Worm (Caenorhabditis elegans) whole organism, young adult: ENCODE measurements around the gene Y105C5A.1269.
A peak's percentile ranks its signal among the peaks of the same experiment; 100 is the strongest.

Experiments used
- K12H6.12 ChIP-seq: fragments of 200-800 bp; sonication (Bioruptor generic); optimal IDR thresholded peaks from 2 replicates; lab custom pipeline; 2018; ENCODE audit warnings: mild to moderate bottlenecking, missing genetic modification characterization, missing compliant biosample characterization
- Y53F4B.3 ChIP-seq: fragments of 200-800 bp; sonication (Bioruptor generic); IDR thresholded peaks from 2 replicates; pipeline ENCODE4 v1.3.6; 2022; ENCODE audit warnings: missing genetic modification reagents, missing genetic modification characterization, missing compliant biosample characterization
- Y56A3A.18 ChIP-seq: fragments of 200-800 bp; sonication (Bioruptor generic); IDR thresholded peaks from 2 replicates; pipeline ENCODE4 v1.3.6; 2022; ENCODE audit warnings: missing genetic modification reagents, missing genetic modification characterization, missing compliant biosample characterization
- aptf-2 ChIP-seq: fragments of 200-800 bp; sonication (Bioruptor generic); conservative IDR thresholded peaks from 2 replicates; pipeline ENCODE4 v1.3.6; 2022; ENCODE audit warnings: missing genetic modification reagents, missing genetic modification characterization, missing compliant biosample characterization
- aptf-3 ChIP-seq: fragments of 200-800 bp; sonication (Bioruptor generic); IDR thresholded peaks from 2 replicates; pipeline ENCODE4 v1.3.6; 2022; ENCODE audit warnings: missing genetic modification characterization, missing compliant biosample characterization
- atf-7 ChIP-seq: sonication (generic microtip); optimal IDR thresholded peaks from 2 replicates; lab custom pipeline; 2017; ENCODE audit warnings: mild to moderate bottlenecking, missing genetic modification characterization, missing compliant biosample characterization
- attf-5 ChIP-seq: fragments of 200-800 bp; sonication (Bioruptor generic); optimal IDR thresholded peaks from 2 replicates; lab custom pipeline; 2018; ENCODE audit warnings: mild to moderate bottlenecking, missing genetic modification characterization, missing compliant biosample characterization
- attf-6 ChIP-seq: fragments of 200-800 bp; sonication (Bioruptor generic); IDR thresholded peaks from 2 replicates; pipeline ENCODE4 v1.3.6; 2022; ENCODE audit warnings: missing genetic modification reagents, missing genetic modification characterization, missing compliant biosample characterization
- cebp-1 ChIP-seq, 2 experiments: fragments of 200-800 bp in 1 of 2; sonication (Bioruptor generic) in 1 of 2; sonication (generic microtip) in 1 of 2; IDR thresholded peaks in 1 of 2; optimal IDR thresholded peaks in 1 of 2; 2 replicates each; pipeline versions ENCODE4 v1.3.6 to Lab custom; 2017 to 2022; ENCODE audit warnings: missing compliant biosample characterization in 2 of 2, missing genetic modification characterization in 2 of 2, mild to moderate bottlenecking in 1 of 2, missing genetic modification reagents in 1 of 2, moderate library complexity in 1 of 2
- ceh-100 ChIP-seq: fragments of 200-800 bp; sonication (Bioruptor generic); IDR thresholded peaks from 2 replicates; pipeline ENCODE4 v1.3.6; 2022; ENCODE audit warnings: missing genetic modification reagents, missing genetic modification characterization, missing compliant biosample characterization
- ceh-40 ChIP-seq: fragments of 200-800 bp; sonication (Bioruptor generic); IDR thresholded peaks from 2 replicates; pipeline ENCODE4 v1.3.6; 2022; ENCODE audit warnings: missing genetic modification characterization, missing compliant biosample characterization
- ceh-58 ChIP-seq: fragments of 200-800 bp; sonication (Bioruptor generic); IDR thresholded peaks from 2 replicates; pipeline ENCODE4 v1.3.6; 2022; ENCODE audit warnings: missing genetic modification characterization, missing compliant biosample characterization
- egl-18 ChIP-seq: fragments of 200-800 bp; sonication (Bioruptor generic); IDR thresholded peaks from 2 replicates; pipeline ENCODE4 v1.3.6; 2022; ENCODE audit warnings: missing genetic modification reagents, missing genetic modification characterization, missing compliant biosample characterization
- him-1 ChIP-seq: sonication (generic microtip); optimal IDR thresholded peaks from 2 replicates; lab custom pipeline; 2016; ENCODE audit warnings: missing genotype, missing genetic modification reagents, missing genetic modification characterization, missing compliant biosample characterization
- hmg-1.2 ChIP-seq: fragments of 200-800 bp; sonication (Bioruptor generic); IDR thresholded peaks from 2 replicates; pipeline ENCODE4 v1.3.6; 2022; ENCODE audit warnings: missing genetic modification reagents, missing genetic modification characterization, missing compliant biosample characterization
- hsf-1 ChIP-seq: fragments of 200-800 bp; sonication (Bioruptor generic); IDR thresholded peaks from 2 replicates; pipeline ENCODE4 v1.3.6; 2022; ENCODE audit warnings: missing genetic modification reagents, missing genetic modification characterization, missing compliant biosample characterization
- lag-1 ChIP-seq: fragments of 200-800 bp; sonication (Bioruptor generic); IDR thresholded peaks from 2 replicates; pipeline ENCODE4 v1.3.6; 2022; ENCODE audit warnings: missing genetic modification reagents, missing genetic modification characterization, missing compliant biosample characterization
- lin-26 ChIP-seq: fragments of 200-800 bp; sonication (Bioruptor generic); IDR thresholded peaks from 2 replicates; pipeline ENCODE4 v1.3.6; 2022; ENCODE audit warnings: missing genetic modification reagents, missing genetic modification characterization, missing compliant biosample characterization
- lsy-27 ChIP-seq: sonication (generic microtip); optimal IDR thresholded peaks from 2 replicates; lab custom pipeline; 2017; ENCODE audit warnings: missing genetic modification characterization, mild to moderate bottlenecking, missing compliant biosample characterization, antibody characterized with exemption, missing genotype, borderline replicate concordance; ENCODE audit not compliant: insufficient read depth
- madf-3 ChIP-seq: fragments of 200-800 bp; sonication (Bioruptor generic); IDR thresholded peaks from 2 replicates; pipeline ENCODE4 v1.3.6; 2022; ENCODE audit warnings: missing genetic modification reagents, missing genetic modification characterization, missing compliant biosample characterization
- madf-6 ChIP-seq: fragments of 200-800 bp; sonication (Bioruptor generic); IDR thresholded peaks from 2 replicates; pipeline ENCODE4 v1.3.6; 2022; ENCODE audit warnings: missing genetic modification reagents, missing genetic modification characterization, missing compliant biosample characterization
- mes-4 ChIP-seq: sonication (generic microtip); optimal IDR thresholded peaks from 2 replicates; lab custom pipeline; 2016; ENCODE audit warnings: missing genotype, missing genetic modification characterization, missing compliant biosample characterization
- mxl-1 ChIP-seq: sonication (generic microtip); optimal IDR thresholded peaks from 2 replicates; lab custom pipeline; 2016; ENCODE audit warnings: missing genetic modification characterization, missing compliant biosample characterization
- nfya-1 ChIP-seq: sonication (generic microtip); optimal IDR thresholded peaks from 2 replicates; lab custom pipeline; 2017; ENCODE audit warnings: antibody characterized with exemption, missing compliant biosample characterization, missing genetic modification characterization, borderline replicate concordance; ENCODE audit not compliant: insufficient read depth
- nfyb-1 ChIP-seq: fragments of 200-800 bp; sonication (Bioruptor generic); IDR thresholded peaks from 2 replicates; pipeline ENCODE4 v1.3.6; 2022; ENCODE audit warnings: missing genetic modification reagents, missing genetic modification characterization, missing compliant biosample characterization
- nhr-80 ChIP-seq: sonication (generic microtip); optimal IDR thresholded peaks from 2 replicates; lab custom pipeline; 2016; ENCODE audit warnings: missing genetic modification characterization, missing compliant biosample characterization
- pbrm-1 ChIP-seq: fragments of 200-800 bp; sonication (Bioruptor generic); IDR thresholded peaks from 2 replicates; pipeline ENCODE4 v1.3.6; 2022; ENCODE audit warnings: missing genetic modification reagents, missing genetic modification characterization, missing compliant biosample characterization
- rcor-1 ChIP-seq: fragments of 200-800 bp; sonication (Bioruptor generic); IDR thresholded peaks from 2 replicates; pipeline ENCODE4 v1.3.6; 2022; ENCODE audit warnings: missing genetic modification reagents, missing genetic modification characterization, missing compliant biosample characterization
- rec-8 ChIP-seq, 2 experiments: sonication (generic microtip); optimal IDR thresholded peaks; 2 replicates each; lab custom pipeline; 2016; ENCODE audit warnings: mild to moderate bottlenecking in 2 of 2, missing genetic modification characterization in 2 of 2, missing genetic modification reagents in 2 of 2, missing genotype in 2 of 2, missing biosample characterization in 1 of 2, missing compliant biosample characterization in 1 of 2, moderate library complexity in 1 of 2
- snpc-1.1 ChIP-seq: sonication (generic microtip); optimal IDR thresholded peaks from 2 replicates; lab custom pipeline; 2017; ENCODE audit warnings: missing genetic modification characterization, mild to moderate bottlenecking, missing compliant biosample characterization, antibody characterized with exemption, moderate library complexity, missing genotype, missing genetic modification reagents; ENCODE audit not compliant: insufficient read depth
- snpc-3.4 ChIP-seq: sonication (generic microtip); optimal IDR thresholded peaks from 2 replicates; lab custom pipeline; 2017; ENCODE audit warnings: missing genetic modification characterization, mild to moderate bottlenecking, missing compliant biosample characterization, antibody characterized with exemption, moderate library complexity, missing genotype, missing genetic modification reagents
- snpc-4 ChIP-seq, 5 experiments: fragments of 150-350 bp in 1 of 5; sonication (generic microtip) in 4 of 5; optimal IDR thresholded peaks; 2 replicates each; lab custom pipeline; 2014 to 2018; ENCODE audit warnings: missing genetic modification characterization in 5 of 5, missing biosample characterization in 3 of 5, antibody characterized with exemption in 2 of 5, mild to moderate bottlenecking in 2 of 5, missing compliant biosample characterization in 2 of 5, missing genotype in 2 of 5, moderate library complexity in 2 of 5, missing genetic modification reagents in 1 of 5
- tbp1 ChIP-seq: fragments of 200-800 bp; sonication (Bioruptor generic); optimal IDR thresholded peaks from 2 replicates; lab custom pipeline; 2018; ENCODE audit warnings: mild to moderate bottlenecking, missing genetic modification characterization, missing compliant biosample characterization
- zfh-2 ChIP-seq: fragments of 200-800 bp; sonication (Bioruptor generic); conservative IDR thresholded peaks from 2 replicates; pipeline ENCODE4 v1.3.6; 2022; ENCODE audit warnings: missing genetic modification reagents, missing genetic modification characterization, missing compliant biosample characterization
- ztf-26 ChIP-seq: sonication (generic microtip); optimal IDR thresholded peaks from 2 replicates; lab custom pipeline; 2017; ENCODE audit warnings: missing genetic modification characterization, missing compliant biosample characterization
- ztf-28 ChIP-seq: fragments of 200-800 bp; sonication (Bioruptor generic); IDR thresholded peaks from 2 replicates; pipeline ENCODE4 v1.3.6; 2022; ENCODE audit warnings: missing genetic modification reagents, missing genetic modification characterization, missing compliant biosample characterization
- ztf-3 ChIP-seq: fragments of 200-800 bp; sonication (Bioruptor generic); optimal IDR thresholded peaks from 2 replicates; lab custom pipeline; 2018; ENCODE audit warnings: mild to moderate bottlenecking, missing genetic modification characterization, missing compliant biosample characterization

Gene Y105C5A.1269

DNA sequence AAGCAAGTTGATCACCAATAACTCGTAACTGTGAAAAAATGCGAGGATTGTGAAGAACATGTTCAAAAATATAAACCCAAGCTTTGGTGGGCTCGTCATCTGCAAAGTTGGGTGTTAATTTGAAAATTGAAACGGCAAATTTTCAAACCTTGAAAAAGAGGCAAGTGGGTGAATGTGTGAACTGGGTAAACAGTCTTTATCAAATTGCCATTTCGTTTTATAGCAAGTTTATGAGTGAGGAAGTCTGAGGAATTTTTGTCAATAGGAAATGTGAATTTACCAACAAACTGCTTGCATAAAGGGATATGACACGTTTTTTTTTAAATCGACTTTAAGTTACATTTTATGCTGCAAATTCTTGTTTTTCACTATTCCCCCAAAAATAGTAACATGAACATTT lies 643 bp upstream of the Y105C5A.1269 start, which contains the start of gene Y105C5A.1270:
Gene Y105C5A.1270 (minus strand): TSS at position 101 of the 400 bp plus-strand sequence.
- no peak for TF ChIP-seq nfyb-1 (GFP tag; lab: Robert Waterston, UW)
- no peak for TF ChIP-seq zfh-2 (GFP tag; lab: Robert Waterston, UW)
- TF ChIP-seq lsy-27, result no peak
- TF ChIP-seq rcor-1 (GFP tag; lab: Robert Waterston, UW), result no peak
- no peak for TF ChIP-seq lag-1 (GFP tag; lab: Robert Waterston, UW)
- no peak for TF ChIP-seq Y53F4B.3 (GFP tag; lab: Robert Waterston, UW)
- TF ChIP-seq nfya-1 (tag; lab: Kevin White, UChicago), result no peak
- no peak for TF ChIP-seq aptf-3 (GFP tag; lab: Robert Waterston, UW)
- no peak for TF ChIP-seq ceh-58 (GFP tag; lab: Robert Waterston, UW)
- no peak for TF ChIP-seq ztf-3 (GFP tag; lab: Kevin White, UChicago)
- TF ChIP-seq ceh-100 (GFP tag; lab: Robert Waterston, UW), result no peak
- TF ChIP-seq pbrm-1 (GFP tag; lab: Robert Waterston, UW), result no peak
- no peak for TF ChIP-seq mxl-1 (tag; lab: Kevin White, UChicago)
- no peak for TF ChIP-seq K12H6.12 (tag; lab: Kevin White, UChicago)
- TF ChIP-seq tbp1 (GFP tag; lab: Kevin White, UChicago), result no peak
- TF ChIP-seq ztf-28 (GFP tag; lab: Robert Waterston, UW), result no peak
- TF ChIP-seq ceh-40 (GFP tag; lab: Robert Waterston, UW), result no peak
- no peak for TF ChIP-seq him-1 (tag; lab: Kevin White, UChicago)
- TF ChIP-seq, all 124 proteins: peak for 0

DNA sequence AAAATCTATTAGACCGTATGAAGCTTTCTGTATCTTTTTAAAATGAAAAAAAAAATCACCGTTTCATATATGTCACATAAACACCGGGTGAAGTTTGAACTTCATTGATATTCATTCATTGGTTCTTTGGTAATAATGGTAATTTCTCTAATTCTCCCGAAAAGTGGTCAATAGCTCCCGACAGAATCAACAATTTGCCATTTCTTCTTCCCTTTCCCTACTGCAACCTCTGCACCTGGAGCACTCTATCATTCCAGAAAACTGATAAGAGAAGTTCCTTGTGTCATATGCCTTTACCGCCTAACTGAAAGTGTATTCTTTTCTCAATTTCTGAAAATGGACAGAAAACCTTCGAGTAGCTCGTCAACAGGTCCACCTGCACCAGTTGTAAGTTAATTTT lies 2.5 kb downstream of the Y105C5A.1269 start, which contains the start of gene Y105C5A.24:
Gene Y105C5A.24 (plus strand): TSS at position 220 of the 400 bp plus-strand sequence.
- peak; percentile 9 for TF ChIP-seq attf-5 (GFP tag; lab: Kevin White, UChicago)
- peak; percentile 11 for TF ChIP-seq tbp1 (GFP tag; lab: Kevin White, UChicago)
- peak; percentile 85 for TF ChIP-seq nhr-80
- 0 out of 2 replicates have a peak, but pooled peaks have one; percentile 54 for TF ChIP-seq Y56A3A.18 (GFP tag; lab: Robert Waterston, UW)
- TF ChIP-seq snpc-4 (GFP tag; optimal IDR thresholded peaks at IDR 0.05; lab: Kevin White, UChicago), result no peak
- TF ChIP-seq snpc-4 (tag; optimal IDR thresholded peaks at IDR 0.05; lab: Kevin White, UChicago), result peak in 2 of 4 experiments; percentile 3 to 52
- no peak for TF ChIP-seq ceh-58 (GFP tag; lab: Robert Waterston, UW)
- no peak for TF ChIP-seq atf-7 (tag; lab: Kevin White, UChicago)

DNA sequence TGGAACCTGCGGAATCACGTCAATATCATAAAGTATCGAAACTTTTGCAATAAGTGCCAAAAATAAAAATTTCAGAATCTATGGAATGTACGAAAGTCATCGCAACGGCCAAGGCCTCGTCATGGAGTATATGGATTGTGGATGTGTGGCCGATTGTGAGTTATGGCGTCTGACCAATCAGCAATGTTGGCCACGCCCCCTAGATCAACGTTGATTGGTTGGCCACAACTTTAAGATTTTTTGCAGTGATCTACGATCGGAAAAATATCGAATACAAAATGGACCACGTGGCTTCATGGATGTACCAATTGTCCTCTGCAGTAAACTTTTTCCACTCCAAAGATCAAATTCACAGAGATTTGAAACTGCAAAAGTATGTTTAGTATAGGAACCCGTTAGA lies 3.5 kb downstream of the Y105C5A.1269 start:
- TF ChIP-seq nfyb-1 (GFP tag; lab: Robert Waterston, UW), result peak; percentile 31; the same call in 1 of the 2 replicates
- TF ChIP-seq snpc-1.1 (tag; lab: Kevin White, UChicago), result no peak

DNA sequence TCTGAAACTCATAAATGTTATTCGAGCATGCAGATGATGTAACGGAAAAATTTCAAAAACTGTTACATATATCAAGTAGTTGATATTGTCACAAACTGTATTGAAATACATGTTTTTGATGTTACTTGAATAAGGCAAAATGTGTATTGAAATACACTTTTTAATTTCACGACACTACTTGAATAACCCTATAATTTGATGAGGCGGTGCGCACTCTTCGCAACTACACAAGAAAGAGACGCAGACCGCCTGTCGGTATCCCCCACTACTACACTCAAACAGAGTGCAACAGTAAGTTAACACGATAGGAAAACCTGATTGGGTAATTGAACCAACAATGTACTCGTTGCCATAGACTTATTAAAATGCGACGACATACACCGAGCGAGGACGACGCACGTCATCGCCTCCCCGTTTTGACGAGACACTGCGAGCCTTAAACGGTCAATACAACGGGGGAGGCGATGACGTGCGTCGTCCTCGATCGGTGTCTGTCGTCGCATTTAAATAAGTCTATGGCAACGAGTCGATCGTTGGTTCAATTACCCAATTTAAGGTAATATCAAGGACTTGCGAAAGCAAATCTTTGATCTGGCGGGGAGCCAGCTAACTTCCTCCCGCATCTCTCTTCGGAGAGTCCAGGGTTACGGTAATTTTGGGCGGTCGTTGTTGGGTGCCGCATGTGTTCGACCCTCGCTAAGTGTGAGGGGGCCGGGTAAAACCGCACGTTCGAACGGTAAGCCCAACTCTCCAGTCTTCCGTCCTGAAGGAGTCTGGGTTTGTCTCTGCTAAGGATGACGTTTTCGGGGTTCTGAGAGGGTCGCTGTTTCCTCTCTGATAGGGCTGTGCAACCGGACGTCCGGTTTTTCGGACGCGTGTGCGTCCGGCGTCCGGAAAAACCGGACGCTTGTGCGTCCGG lies 5.9 kb downstream of the Y105C5A.1269 start:
- TF ChIP-seq rcor-1 (GFP tag; lab: Robert Waterston, UW), result 0 out of 2 replicates have a peak, but pooled peaks have one; percentile 22
- peak; percentile 41; the same call in 1 of the 2 replicates for TF ChIP-seq hsf-1 (GFP tag; lab: Robert Waterston, UW)
- no peak for TF ChIP-seq rec-8 (tag; optimal IDR thresholded peaks at IDR 0.05; lab: Kevin White, UChicago)
- peak; percentile 2 for TF ChIP-seq snpc-3.4 (tag; lab: Kevin White, UChicago)
- no peak for TF ChIP-seq ztf-26 (tag; lab: Kevin White, UChicago)
- peak; percentile 81 for TF ChIP-seq hmg-1.2
- TF ChIP-seq pbrm-1 (GFP tag; lab: Robert Waterston, UW), result peak; percentile 73
- peak; percentile 94 for TF ChIP-seq attf-6
- 0 out of 2 replicates have a peak, but pooled peaks have one; percentile 10 for TF ChIP-seq madf-6 (GFP tag; lab: Robert Waterston, UW)
- TF ChIP-seq lin-26 (GFP tag; lab: Robert Waterston, UW), result peak; percentile 55; the same call in 1 of the 2 replicates
- TF ChIP-seq mes-4 (tag; lab: Kevin White, UChicago), result no peak
- no peak for TF ChIP-seq cebp-1 (GFP tag; IDR thresholded peaks at IDR 0.05; lab: Robert Waterston, UW)
- peak; percentile 12 for TF ChIP-seq cebp-1 (tag; optimal IDR thresholded peaks at IDR 0.05; lab: Kevin White, UChicago)
- 0 out of 2 replicates have a peak, but pooled peaks have one; percentile 40 for TF ChIP-seq egl-18 (GFP tag; lab: Robert Waterston, UW)
- TF ChIP-seq aptf-2 (GFP tag; lab: Robert Waterston, UW), result 0 out of 2 replicates have a peak, but pooled peaks have one; percentile 6
- TF ChIP-seq snpc-4 (GFP tag; optimal IDR thresholded peaks at IDR 0.05; lab: Kevin White, UChicago), result peak; percentile 47
- peak; percentile 67 to 96 (median 86) for TF ChIP-seq snpc-4 (tag; optimal IDR thresholded peaks at IDR 0.05; lab: Kevin White, UChicago)
- TF ChIP-seq snpc-1.1 (tag; lab: Kevin White, UChicago), result peak; percentile 76
- 0 out of 2 replicates have a peak, but pooled peaks have one; percentile 7 for TF ChIP-seq madf-3
